Fruit fly (Drosophila melanogaster) whole organism: ENCODE results near the gene Nlg2.
A peak's percentile ranks its signal among the peaks of the same experiment; 100 is the strongest.

ENCODE experiments used
- CG8478 ChIP-seq: fragments of >200 bp; optimal IDR thresholded peaks from 2 replicates; lab custom pipeline; 2018; ENCODE audit warnings: inconsistent platforms
- Dll ChIP-seq: fragments of >200 bp; optimal IDR thresholded peaks from 2 replicates; lab custom pipeline; 2017
- EcR ChIP-seq, 2 experiments: fragments of >200 bp; optimal IDR thresholded peaks; 2 replicates each; lab custom pipeline; 2017; ENCODE audit warnings: missing biosample characterization in 2 of 2, missing genetic modification characterization in 2 of 2, missing genetic modification reagents in 2 of 2
- pan ChIP-seq: fragments of >200 bp; optimal IDR thresholded peaks from 2 replicates; lab custom pipeline; 2017
- psq ChIP-seq: fragments of >200 bp; optimal IDR thresholded peaks from 2 replicates; lab custom pipeline; 2017
- usp ChIP-seq: fragments of >200 bp; optimal IDR thresholded peaks from 2 replicates; lab custom pipeline; 2017; ENCODE audit warnings: missing biosample characterization, missing genetic modification characterization, mixed read lengths

Gene Nlg2

DNA sequence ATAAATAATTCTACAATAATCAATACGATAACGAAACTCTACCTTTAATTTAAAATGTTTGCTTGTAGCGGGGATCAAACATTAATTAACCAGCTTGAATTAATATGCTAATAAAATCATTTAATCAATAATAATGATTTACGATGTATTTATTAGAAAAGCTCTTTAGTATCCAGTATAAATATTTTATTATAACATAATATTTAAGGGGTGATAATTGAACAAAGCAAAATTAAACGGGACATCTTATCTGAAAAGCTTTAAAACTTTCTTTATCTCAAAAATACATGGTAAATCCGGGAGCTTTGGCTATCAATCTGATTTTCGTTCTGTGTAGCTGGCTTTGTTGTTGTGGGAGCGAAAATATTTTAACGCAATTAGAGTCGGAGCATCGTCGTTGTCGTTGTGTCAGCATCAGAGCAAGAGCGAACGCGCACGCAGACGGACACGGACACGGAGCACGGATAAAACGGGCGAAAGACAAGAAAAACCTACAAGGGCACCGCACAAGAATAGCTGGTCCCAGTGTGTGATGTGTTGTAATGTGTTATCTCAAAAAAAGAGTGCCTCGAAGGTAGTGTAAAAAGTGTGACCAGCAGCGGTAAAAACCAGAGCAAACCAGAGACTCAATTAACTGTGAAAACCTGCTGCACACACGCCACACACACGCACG, at the start of gene Nlg2:
Gene Nlg2 (plus strand): TSS at position 375 of the 673 bp plus-strand sequence.
- TF ChIP-seq usp (GFP tag; lab: Kevin White, UChicago) (no peak), Dll (lab: Kevin White, UChicago) (no peak), EcR (GFP tag; optimal IDR thresholded peaks at IDR 0.05; lab: Kevin White, UChicago) (no peak), pan (lab: Kevin White, UChicago) (no peak), psq (no peak), CG8478 (no peak)

DNA sequence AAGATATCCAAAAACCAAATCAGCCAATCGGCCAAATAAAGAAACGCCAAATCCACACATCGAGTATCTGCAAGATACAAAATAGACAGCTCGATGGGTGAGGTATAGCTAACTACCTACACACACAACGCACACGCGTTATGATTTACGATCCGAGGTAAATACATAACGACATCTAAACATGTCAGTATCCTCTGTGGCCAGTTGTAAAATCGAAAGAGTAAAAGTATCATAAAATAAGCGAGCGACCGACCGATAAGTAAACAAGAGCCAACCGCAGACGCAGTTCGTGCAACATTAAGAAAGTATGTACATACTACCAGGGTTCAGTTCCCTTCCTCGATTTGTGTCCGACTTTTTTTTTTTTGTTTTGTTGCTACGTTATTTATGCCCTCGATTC, 48.4 kb upstream of the Nlg2 start:
- TF ChIP-seq pan (lab: Kevin White, UChicago) (no peak), psq (no peak), Dll (lab: Kevin White, UChicago) (no peak), EcR (GFP tag; optimal IDR thresholded peaks at IDR 0.05; lab: Kevin White, UChicago) (no peak), CG8478 (no peak), usp (GFP tag; lab: Kevin White, UChicago) (no peak)

DNA sequence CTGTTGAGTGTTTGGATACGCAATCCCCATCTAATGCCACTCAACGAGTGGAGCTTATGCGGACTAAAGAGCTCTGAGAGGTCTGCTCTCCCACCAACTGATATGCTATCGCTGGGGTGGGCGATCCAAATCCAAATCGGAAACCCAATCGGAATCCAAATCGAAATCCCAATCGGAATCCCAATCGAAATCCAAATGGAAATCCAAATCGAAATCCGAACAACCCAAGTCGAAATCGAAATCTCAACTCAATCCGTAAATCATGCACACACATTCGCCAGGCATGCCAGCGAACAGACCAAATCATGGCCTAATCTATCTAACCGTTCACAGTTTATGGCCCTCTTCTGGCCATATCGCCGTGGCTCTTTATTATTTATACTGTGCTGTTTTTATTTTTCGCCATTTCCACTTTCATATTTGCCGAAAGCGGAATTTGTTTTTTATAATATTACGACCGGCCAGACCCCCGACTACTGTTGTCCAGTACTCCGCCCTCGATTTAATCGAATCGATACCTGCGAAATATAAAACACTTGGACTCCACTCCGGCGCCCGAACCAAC, 47.1 kb upstream of the Nlg2 start:
- no peak for TF ChIP-seq usp (GFP tag; lab: Kevin White, UChicago)
- no peak for TF ChIP-seq CG8478
- TF ChIP-seq pan (lab: Kevin White, UChicago), result no peak
- TF ChIP-seq Dll (lab: Kevin White, UChicago), result no peak
- no peak for TF ChIP-seq psq
- TF ChIP-seq EcR (GFP tag; optimal IDR thresholded peaks at IDR 0.05; lab: Kevin White, UChicago), result no peak

DNA sequence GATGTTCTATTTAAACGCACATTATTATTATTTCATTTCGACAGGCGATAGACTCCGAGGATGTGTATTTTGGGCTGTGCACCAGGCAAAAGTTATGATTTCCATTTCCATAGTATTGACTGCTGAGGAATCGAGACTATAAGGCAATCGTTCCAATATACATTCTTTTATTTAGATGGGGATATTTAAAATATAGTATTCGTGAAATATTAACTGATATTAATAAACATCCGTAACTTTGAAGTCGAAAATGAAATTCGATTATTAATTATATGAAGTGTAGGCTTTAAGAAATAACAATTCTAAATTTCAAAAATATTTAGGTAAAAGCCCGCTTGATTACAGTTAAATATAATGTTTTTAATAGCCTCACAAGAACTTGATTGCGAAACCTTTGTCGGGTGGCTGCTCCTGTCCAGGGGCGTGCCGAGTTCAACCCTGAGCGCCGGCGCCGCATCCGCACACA, 44.4 kb upstream of the Nlg2 start:
- TF ChIP-seq EcR (GFP tag; optimal IDR thresholded peaks at IDR 0.05; lab: Kevin White, UChicago) (no peak), CG8478 (no peak), usp (GFP tag; lab: Kevin White, UChicago) (no peak), psq (no peak), pan (lab: Kevin White, UChicago) (no peak), Dll (lab: Kevin White, UChicago) (no peak)

DNA sequence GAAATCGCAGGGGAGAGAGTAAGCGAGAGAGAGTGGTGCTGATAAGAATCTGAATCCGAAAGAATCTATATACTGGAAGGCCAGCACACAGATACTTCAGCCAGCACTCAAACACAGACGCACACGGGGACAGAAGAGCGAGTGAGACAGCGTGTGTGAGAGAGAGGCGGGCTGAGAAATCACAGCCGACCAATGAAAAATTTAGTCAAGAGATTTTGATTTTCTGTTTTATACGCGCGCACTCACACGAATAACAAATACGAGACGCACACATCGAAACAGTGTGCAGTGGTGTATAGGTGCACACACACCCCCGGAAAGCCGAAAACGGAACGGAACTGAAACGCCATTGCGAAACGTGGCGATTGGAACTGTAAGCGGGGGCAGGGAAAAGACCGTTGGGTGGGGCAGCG, 41.0 kb upstream of the Nlg2 start:
- TF ChIP-seq Dll (lab: Kevin White, UChicago) (peak; percentile 43), usp (GFP tag; lab: Kevin White, UChicago) (no peak), psq (no peak), pan (lab: Kevin White, UChicago) (no peak), CG8478 (peak; percentile 54), EcR (GFP tag; optimal IDR thresholded peaks at IDR 0.05; lab: Kevin White, UChicago) (no peak)

DNA sequence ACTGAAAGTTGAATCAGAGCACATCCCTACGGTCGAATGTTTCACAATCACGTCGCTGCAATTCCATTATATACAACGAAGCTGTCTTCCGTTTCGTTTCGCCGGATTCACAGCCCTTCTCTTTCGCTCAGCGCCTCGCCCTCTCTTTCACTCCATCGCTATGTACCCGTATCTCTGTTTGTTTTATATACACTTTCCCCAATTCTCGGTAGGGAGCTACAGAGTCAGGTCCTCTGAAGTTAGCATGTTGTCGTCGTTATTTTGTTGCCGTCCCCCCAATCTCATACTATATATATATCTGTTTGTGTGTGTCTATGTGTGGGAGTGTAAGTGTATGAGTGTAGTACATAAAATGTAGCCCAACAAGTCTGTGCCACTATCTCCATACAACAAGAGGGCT, 38.6 kb upstream of the Nlg2 start:
- TF ChIP-seq Dll (lab: Kevin White, UChicago) (no peak), usp (GFP tag; lab: Kevin White, UChicago) (no peak), EcR (GFP tag; optimal IDR thresholded peaks at IDR 0.05; lab: Kevin White, UChicago) (no peak), psq (no peak), CG8478 (no peak), pan (lab: Kevin White, UChicago) (no peak)

DNA sequence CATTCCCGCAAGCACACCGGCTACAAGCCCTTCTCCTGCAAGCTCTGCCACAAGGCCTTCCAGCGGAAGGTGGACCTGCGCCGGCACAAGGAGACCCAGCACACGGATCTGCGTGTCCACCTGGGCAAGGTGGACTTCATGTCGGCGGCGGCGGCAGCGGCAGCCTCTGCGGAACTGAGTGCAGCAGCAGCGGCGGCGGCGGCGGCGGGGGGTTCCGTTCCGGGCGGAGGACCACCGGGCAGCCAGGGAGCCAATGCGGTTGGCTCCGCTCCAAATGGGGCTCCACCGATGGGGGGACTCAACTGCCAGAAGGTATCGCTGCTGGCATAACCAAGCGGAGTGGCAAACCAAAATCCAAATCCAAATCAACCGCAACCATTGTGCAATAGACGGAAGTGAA, 36.9 kb upstream of the Nlg2 start:
- TF ChIP-seq EcR (GFP tag; optimal IDR thresholded peaks at IDR 0.05; lab: Kevin White, UChicago), result no peak
- no peak for TF ChIP-seq Dll (lab: Kevin White, UChicago)
- TF ChIP-seq usp (GFP tag; lab: Kevin White, UChicago), result no peak
- TF ChIP-seq pan (lab: Kevin White, UChicago), result no peak
- no peak for TF ChIP-seq CG8478
- no peak for TF ChIP-seq psq

DNA sequence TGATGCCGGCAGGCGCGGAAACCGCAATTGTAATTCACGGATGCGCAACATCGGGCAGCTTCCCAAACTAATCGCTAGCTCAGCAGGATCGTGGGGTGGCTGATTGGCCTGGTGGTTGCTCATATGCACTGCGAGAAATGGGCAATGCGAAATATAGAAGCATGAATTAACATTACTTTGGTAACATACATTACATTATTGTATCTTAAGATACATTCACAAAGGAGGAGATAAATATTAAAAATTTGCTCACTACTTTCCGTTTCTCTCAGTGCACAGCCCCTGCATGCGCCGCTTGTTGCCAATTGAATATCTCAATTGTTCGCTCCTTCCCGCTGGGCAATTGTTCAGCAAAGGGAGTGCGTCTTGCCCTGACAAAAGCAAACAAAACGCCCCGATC, 33.4 kb upstream of the Nlg2 start:
- no peak for TF ChIP-seq psq
- no peak for TF ChIP-seq usp (GFP tag; lab: Kevin White, UChicago)
- TF ChIP-seq EcR (GFP tag; optimal IDR thresholded peaks at IDR 0.05; lab: Kevin White, UChicago), result no peak
- TF ChIP-seq Dll (lab: Kevin White, UChicago), result no peak
- no peak for TF ChIP-seq pan (lab: Kevin White, UChicago)
- no peak for TF ChIP-seq CG8478

DNA sequence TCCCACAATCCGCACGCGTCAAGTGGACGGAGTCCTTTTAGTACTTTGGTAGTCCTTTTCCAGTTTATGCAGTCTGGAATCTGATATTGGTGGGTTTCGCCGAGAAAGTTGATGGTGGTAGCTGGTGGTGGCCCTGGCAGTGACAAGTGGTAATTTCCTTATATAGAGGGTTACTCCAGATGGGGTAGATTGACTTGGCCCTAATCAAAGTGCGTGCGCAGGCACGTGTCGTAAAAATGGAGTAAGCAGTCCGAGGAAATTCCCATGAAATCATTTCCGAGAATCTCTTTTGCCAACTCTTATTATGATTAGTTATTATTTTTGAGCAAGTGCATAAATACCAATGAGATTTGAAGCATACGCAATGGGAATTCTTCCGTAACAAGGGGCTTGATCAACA, 31.3 kb upstream of the Nlg2 start:
- TF ChIP-seq Dll (lab: Kevin White, UChicago) (no peak), EcR (GFP tag; optimal IDR thresholded peaks at IDR 0.05; lab: Kevin White, UChicago) (no peak), psq (no peak), usp (GFP tag; lab: Kevin White, UChicago) (no peak), pan (lab: Kevin White, UChicago) (no peak), CG8478 (no peak)

DNA sequence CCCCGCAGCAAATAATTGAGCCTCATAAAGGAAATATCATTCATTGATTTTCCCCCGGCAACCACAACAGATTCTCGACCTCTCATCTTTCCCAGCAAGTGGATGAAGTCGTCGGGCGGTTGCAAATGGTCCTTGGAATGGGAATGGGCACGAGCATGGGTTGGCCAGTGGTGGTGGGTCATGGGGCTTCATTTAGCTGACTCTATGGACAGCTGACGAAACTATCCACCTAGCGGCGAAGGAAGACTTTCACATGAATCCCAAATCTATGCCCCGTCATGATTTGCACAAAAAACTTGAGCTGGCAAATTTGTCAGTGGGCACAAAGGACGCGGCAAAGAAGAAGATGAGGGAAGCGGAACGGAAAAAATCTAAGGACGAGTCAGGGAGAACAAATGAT, 23.7 kb upstream of the Nlg2 start:
- TF ChIP-seq psq, result no peak
- no peak for TF ChIP-seq pan (lab: Kevin White, UChicago)
- TF ChIP-seq CG8478, result no peak
- no peak for TF ChIP-seq Dll (lab: Kevin White, UChicago)
- TF ChIP-seq EcR (GFP tag; optimal IDR thresholded peaks at IDR 0.05; lab: Kevin White, UChicago), result no peak
- no peak for TF ChIP-seq usp (GFP tag; lab: Kevin White, UChicago)

DNA sequence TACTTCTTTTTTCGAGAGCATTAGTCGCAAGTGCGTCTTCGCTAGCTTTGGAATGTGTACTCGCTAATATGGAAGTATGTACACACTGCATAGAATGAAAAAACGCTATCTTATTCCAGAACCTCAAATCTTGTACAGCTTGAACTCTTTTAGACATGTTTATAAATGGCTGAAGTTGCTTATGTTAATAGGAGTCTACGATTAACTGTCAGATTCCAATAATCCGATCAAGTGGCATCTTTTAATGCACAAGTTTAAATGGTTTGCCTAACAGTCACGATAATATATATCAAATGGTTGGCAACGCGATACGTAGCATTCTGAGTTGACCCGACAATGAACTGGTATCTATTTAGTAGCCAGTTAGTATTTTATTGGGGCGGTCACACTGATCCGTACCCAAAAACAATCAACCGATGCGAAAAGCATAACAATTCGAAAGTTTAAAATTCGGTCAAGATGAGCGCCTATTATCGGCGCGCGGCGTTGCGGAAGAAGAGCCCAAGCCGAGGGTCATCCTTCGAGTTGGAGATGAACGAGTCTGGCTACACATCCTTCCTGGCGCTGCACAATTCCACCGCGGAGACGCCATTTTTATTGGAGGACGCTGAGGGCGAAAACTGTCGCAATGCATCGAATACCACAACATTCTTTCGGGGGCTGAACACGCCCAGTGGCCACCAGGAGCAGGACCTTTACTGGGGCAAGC, 22.6 kb upstream of the Nlg2 start, which contains the start of gene Rca1:
Gene Rca1 (plus strand): TSS at position 353 of the 709 bp plus-strand sequence.
- TF ChIP-seq usp (GFP tag; lab: Kevin White, UChicago) (no peak), Dll (lab: Kevin White, UChicago) (no peak), psq (no peak), EcR (GFP tag; optimal IDR thresholded peaks at IDR 0.05; lab: Kevin White, UChicago) (no peak), pan (lab: Kevin White, UChicago) (no peak), CG8478 (no peak)
